Fruit fly (Drosophila melanogaster): ENCODE measurements around the gene Fhos.

Gene Fhos

dm6 chr3L:8753592-8753991 lies at the start of gene Fhos:
Gene Fhos (plus strand): TSS chr3L:8753619.
- TF ChIP-seq ems (GFP tag; optimal IDR thresholded peaks at IDR 0.05) (no peak), sd (tag; optimal IDR thresholded peaks at IDR 0.05) (peak; percentile 9), chinmo (GFP tag; IDR thresholded peaks at IDR 0.05; ENCODE audit: partially characterized antibody) (0 out of 4 replicates have a peak, but pooled peaks have one; percentile 18)

- TF ChIP-seq Med (GFP tag) (peak; percentile 82), CG13894 (tag; optimal IDR thresholded peaks at IDR 0.05) (peak; percentile 90), chinmo (GFP tag; IDR thresholded peaks at IDR 0.05; ENCODE audit: partially characterized antibody) (0 out of 4 replicates have a peak, but pooled peaks have one; percentile 31), gt (GFP tag; IDR thresholded peaks at IDR 0.05) (no peak), lmd (GFP tag; IDR thresholded peaks at IDR 0.05) (no peak), CG18476 (GFP tag; optimal IDR thresholded peaks at IDR 0.05) (no peak), sd (tag; optimal IDR thresholded peaks at IDR 0.05) (peak; percentile 85), CG15269 (tag; optimal IDR thresholded peaks at IDR 0.05) (no peak), CG12769 (tag; optimal IDR thresholded peaks at IDR 0.05) (peak; percentile 69), CG16813 (GFP tag; IDR thresholded peaks at IDR 0.05; ENCODE audit: partially characterized antibody) (no peak), abd-A (tag; optimal IDR thresholded peaks at IDR 0.05) (peak; percentile 0), Jarid2 (GFP tag; optimal IDR thresholded peaks at IDR 0.05) (no peak), cwo (GFP tag; optimal IDR thresholded peaks at IDR 0.05) (peak; percentile 68), vvl (GFP tag; IDR thresholded peaks at IDR 0.05) (peak; percentile 66)
These were observed 49.6 kb upstream of the Fhos start for dm6 chr3L:8703707-8704236.

dm6 chr3L:8704713-8705412 lies 48.6 kb upstream of the Fhos start:
- TF ChIP-seq aop (GFP tag; IDR thresholded peaks at IDR 0.05) (no peak), CG8290 (GFP tag; optimal IDR thresholded peaks at IDR 0.05) (no peak), CG8290 (tag; optimal IDR thresholded peaks at IDR 0.05) (peak in 1 of 2 experiments; percentile 40), GATAe (GFP tag; conservative IDR thresholded peaks at IDR 0.05) (peak; percentile 59; the same call in 1 of the 2 replicates), CG10321 (GFP tag; IDR thresholded peaks at IDR 0.05) (0 out of 2 replicates have a peak, but pooled peaks have one; percentile 17), Dll (GFP tag; IDR thresholded peaks at IDR 0.05; ENCODE audit: partially characterized antibody) (0 out of 4 replicates have a peak, but pooled peaks have one; percentile 11), mirr (GFP tag; optimal IDR thresholded peaks at IDR 0.05) (peak; percentile 89), CG7987 (GFP tag; optimal IDR thresholded peaks at IDR 0.05) (peak; percentile 98), kay (GFP tag; optimal IDR thresholded peaks at IDR 0.05) (peak; percentile 44), rib (GFP tag; IDR thresholded peaks at IDR 0.05) (peak; percentile 32; the same call in 1 of the 2 replicates), CG10209 (GFP tag; optimal IDR thresholded peaks at IDR 0.05) (no peak), CG10959 (GFP tag; IDR thresholded peaks at IDR 0.05) (no peak), Hey (tag; optimal IDR thresholded peaks at IDR 0.05) (peak; percentile 90), CG32767 (GFP tag; IDR thresholded peaks at IDR 0.05) (0 out of 2 replicates have a peak, but pooled peaks have one; percentile 18), Med (GFP tag) (peak; percentile 91), toy (GFP tag; IDR thresholded peaks at IDR 0.05) (no peak), exex (tag; optimal IDR thresholded peaks at IDR 0.05) (peak; percentile 92), CG34376 (GFP tag; optimal IDR thresholded peaks at IDR 0.05) (peak; percentile 89), HmgZ (tag; optimal IDR thresholded peaks at IDR 0.05) (peak; percentile 10), ftz-f1 (GFP tag; optimal IDR thresholded peaks at IDR 0.05) (peak; percentile 84), schlank (tag; optimal IDR thresholded peaks at IDR 0.05) (peak; percentile 18), Deaf1 (tag; optimal IDR thresholded peaks at IDR 0.05) (peak; percentile 49), Hr78 (GFP tag; optimal IDR thresholded peaks at IDR 0.05) (peak in 1 of 2 experiments; percentile 67), nerfin-2 (GFP tag; IDR thresholded peaks at IDR 0.05; ENCODE audit: partially characterized antibody) (no peak), cwo (GFP tag; optimal IDR thresholded peaks at IDR 0.05) (peak; percentile 100), Nf-YB (GFP tag; optimal IDR thresholded peaks at IDR 0.05) (peak; percentile 64), gcm2 (GFP tag; optimal IDR thresholded peaks at IDR 0.05) (no peak), CG8281 (tag; optimal IDR thresholded peaks at IDR 0.05) (peak; percentile 31), CG18599 (GFP tag; optimal IDR thresholded peaks at IDR 0.05) (peak; percentile 46), stwl (tag; optimal IDR thresholded peaks at IDR 0.05) (no peak), Side (GFP tag; optimal IDR thresholded peaks at IDR 0.05) (no peak)

All from whole organism, embryonic.